Worm (Caenorhabditis elegans): ENCODE results near the gene C16A3.5.

C16A3.5 gene

DNA sequence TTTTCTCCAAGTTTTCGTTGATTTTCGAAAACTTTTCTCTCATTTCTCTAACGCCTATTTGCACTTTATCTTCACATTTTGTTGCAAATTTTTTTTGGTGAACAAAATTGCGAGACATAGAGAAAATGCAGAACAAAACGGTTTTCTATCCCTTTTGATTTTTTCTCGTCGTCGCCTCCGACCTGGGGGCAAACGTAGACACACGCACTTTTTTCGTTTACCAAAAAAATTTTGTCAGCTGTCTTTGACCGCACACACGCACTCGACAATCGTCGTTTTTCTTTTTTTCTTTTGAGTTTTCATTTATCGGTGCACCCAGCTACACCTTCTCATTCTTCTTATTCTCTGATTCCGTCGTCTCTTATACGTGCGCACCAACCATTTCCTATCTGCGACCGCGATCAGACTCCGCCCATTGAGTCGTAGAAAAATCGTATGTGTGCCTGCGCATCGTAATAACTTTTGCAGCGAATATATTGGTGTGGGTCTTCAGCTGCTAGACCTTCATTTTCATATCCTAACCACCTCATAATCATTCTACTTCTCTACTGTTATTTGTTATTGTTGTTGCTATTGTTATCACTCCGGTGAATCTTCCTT is 18.1 kb upstream of the C16A3.5 start (continued):
- no peak for TF ChIP-seq F55B11.4 (tag; optimal IDR thresholded peaks at IDR 0.05; ENCODE audit: borderline replicate concordance, insufficient read depth)
- TF ChIP-seq let-526 (GFP tag; IDR thresholded peaks at IDR 0.05): no peak
- TF ChIP-seq F22D6.2 (tag; optimal IDR thresholded peaks at IDR 0.05): no peak
- TF ChIP-seq F37B4.10 (GFP tag; IDR thresholded peaks at IDR 0.05): no peak

- no peak for TF ChIP-seq F37B4.10 (GFP tag; IDR thresholded peaks at IDR 0.05)
- TF ChIP-seq ZK185.1 (tag; optimal IDR thresholded peaks at IDR 0.05; ENCODE audit: poor library complexity, severe bottlenecking): no peak
- TF ChIP-seq nhr-179 (tag; optimal IDR thresholded peaks at IDR 0.05): no peak
- TF ChIP-seq lsl-1 (GFP tag; optimal IDR thresholded peaks at IDR 0.05): no peak
- no peak for TF ChIP-seq efl-1 (GFP tag; optimal IDR thresholded peaks at IDR 0.05)
- no peak for TF ChIP-seq let-526 (GFP tag; IDR thresholded peaks at IDR 0.05)
- TF ChIP-seq nfya-1 (tag; optimal IDR thresholded peaks at IDR 0.05; ENCODE audit: borderline replicate concordance, insufficient read depth): no peak
- TF ChIP-seq attf-5 (GFP tag; optimal IDR thresholded peaks at IDR 0.05): no peak
- no peak for TF ChIP-seq nhr-27 (tag; optimal IDR thresholded peaks at IDR 0.05)
- TF ChIP-seq rcor-1 (GFP tag; IDR thresholded peaks at IDR 0.05): no peak
- TF ChIP-seq F23B12.7 (tag; optimal IDR thresholded peaks at IDR 0.05; ENCODE audit: insufficient read depth): no peak
- TF ChIP-seq F52B5.7 (tag; optimal IDR thresholded peaks at IDR 0.05): no peak
- TF ChIP-seq egl-44 (GFP tag; IDR thresholded peaks at IDR 0.05): no peak
- no peak for TF ChIP-seq dox-1 (GFP tag; IDR thresholded peaks at IDR 0.05)
- no peak for TF ChIP-seq F33H1.4 (GFP tag; IDR thresholded peaks at IDR 0.05)
- TF ChIP-seq ceh-27 (GFP tag; optimal IDR thresholded peaks at IDR 0.05): no peak
- TF ChIP-seq egl-18 (GFP tag; IDR thresholded peaks at IDR 0.05): no peak
- no peak for TF ChIP-seq ama-1 (optimal IDR thresholded peaks at IDR 0.05)
- no peak for TF ChIP-seq ama-1 (GFP tag; optimal IDR thresholded peaks at IDR 0.05)
- no peak for TF ChIP-seq F10E7.11 (tag; optimal IDR thresholded peaks at IDR 0.05)
- no peak for TF ChIP-seq ztf-25 (GFP tag; IDR thresholded peaks at IDR 0.05)
Measured at ce11 chrIII:6364395-6364794, 16.2 kb upstream of the C16A3.5 start.

DNA sequence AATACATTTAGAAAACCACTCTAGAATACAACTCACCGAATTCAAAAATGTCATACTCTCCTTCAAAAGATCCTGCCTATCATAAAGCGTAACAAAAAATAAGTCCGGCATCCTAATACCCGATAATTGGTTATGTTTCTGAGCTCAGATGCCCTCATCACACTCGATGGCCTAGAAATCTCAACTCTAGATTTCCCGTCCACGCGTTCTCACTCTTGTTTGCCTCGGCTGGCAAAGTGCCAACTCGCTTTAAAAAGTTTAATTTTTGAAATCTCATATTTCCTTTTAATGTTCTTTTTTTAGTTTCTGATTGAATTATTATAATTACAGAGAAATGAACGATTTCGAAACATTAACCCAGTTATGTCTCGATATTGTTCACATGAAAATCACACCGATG is 12.9 kb upstream of the C16A3.5 start, which contains the start of the genes C56G2.15 and thoc-2:
TSS of gene C56G2.15 (minus strand) at position 188 of the 400 bp plus-strand sequence.
TSS of gene thoc-2 (plus strand) at position 331 of the 400 bp plus-strand sequence.
- TF ChIP-seq hmg-1.2 (GFP tag; IDR thresholded peaks at IDR 0.05): 0 out of 2 replicates have a peak, but pooled peaks have one; percentile 14
- TF ChIP-seq B0035.1 (tag; optimal IDR thresholded peaks at IDR 0.05): no peak
- TF ChIP-seq ztf-18 (tag; optimal IDR thresholded peaks at IDR 0.05): no peak
- TF ChIP-seq gei-17 (GFP tag; optimal IDR thresholded peaks at IDR 0.05): no peak
- no peak for TF ChIP-seq xnd-1 (tag; optimal IDR thresholded peaks at IDR 0.05)
- no peak for TF ChIP-seq Y53F4B.3 (GFP tag; IDR thresholded peaks at IDR 0.05)
- TF ChIP-seq T26A5.8 (tag; optimal IDR thresholded peaks at IDR 0.05): no peak
- TF ChIP-seq cebp-1 (GFP tag; IDR thresholded peaks at IDR 0.05): no peak
- peak; percentile 16 for TF ChIP-seq cebp-1 (tag; optimal IDR thresholded peaks at IDR 0.05)
- no peak for TF ChIP-seq hlh-12 (tag; optimal IDR thresholded peaks at IDR 0.05)
- no peak for TF ChIP-seq aptf-3 (GFP tag; IDR thresholded peaks at IDR 0.05)
- TF ChIP-seq F52B5.7 (tag; optimal IDR thresholded peaks at IDR 0.05): no peak
- no peak for TF ChIP-seq mes-4 (tag; optimal IDR thresholded peaks at IDR 0.05)
- no peak for TF ChIP-seq nhr-27 (tag; optimal IDR thresholded peaks at IDR 0.05)
- TF ChIP-seq C17E4.6 (GFP tag; IDR thresholded peaks at IDR 0.05): no peak
- TF ChIP-seq pha-4 (tag; optimal IDR thresholded peaks at IDR 0.05): no peak
- TF ChIP-seq egl-44 (GFP tag; IDR thresholded peaks at IDR 0.05): no peak
- TF ChIP-seq let-607 (tag; optimal IDR thresholded peaks at IDR 0.05): no peak
- TF ChIP-seq lsl-1 (GFP tag; optimal IDR thresholded peaks at IDR 0.05): peak; percentile 10
- TF ChIP-seq dpl-1 (GFP tag; optimal IDR thresholded peaks at IDR 0.05): no peak
